Fruit fly (Drosophila melanogaster) whole organism, embryonic: ENCODE data around the gene Ugt37A2.

Experiments used
- Awh ChIP-seq: fragments of 200-800 bp; sonication (Bioruptor generic); IDR thresholded peaks from 2 replicates; pipeline ENCODE4, ENCODE4 v1.3.6; 2022; ENCODE audit warnings: missing biosample characterization, missing genetic modification characterization
- Bdp1 ChIP-seq: fragments of 200-800 bp; sonication (Bioruptor generic); optimal IDR thresholded peaks from 3 replicates; lab custom pipeline; 2016; ENCODE audit warnings: missing biosample characterization, missing genetic modification characterization
- BtbVII ChIP-seq: fragments of 200-800 bp; sonication (Bioruptor generic); optimal IDR thresholded peaks from 3 replicates; lab custom pipeline; 2017; ENCODE audit warnings: missing biosample characterization, mild to moderate bottlenecking, missing genetic modification characterization
- CG10366 ChIP-seq: fragments of 200-800 bp; sonication (Bioruptor generic); IDR thresholded peaks from 2 replicates; pipeline ENCODE4 v1.3.6; 2022; ENCODE audit warnings: missing biosample characterization, missing genetic modification characterization
- CG13123 ChIP-seq: fragments of 200-800 bp; sonication (Bioruptor generic); optimal IDR thresholded peaks from 2 replicates; lab custom pipeline; 2016; ENCODE audit warnings: missing biosample characterization, missing genetic modification characterization
- CG14050 ChIP-seq: fragments of 200-800 bp; sonication (Bioruptor generic); IDR thresholded peaks from 3 replicates; pipeline ENCODE4 v1.3.6; 2022; ENCODE audit warnings: missing biosample characterization, missing genetic modification characterization
- CG15696 ChIP-seq: fragments of 200-800 bp; sonication (Bioruptor generic); optimal IDR thresholded peaks from 2 replicates; lab custom pipeline; 2019; ENCODE audit warnings: missing biosample characterization, mild to moderate bottlenecking, missing genetic modification characterization, moderate library complexity
- CG1603 ChIP-seq: fragments of 200-800 bp; sonication (Bioruptor generic); optimal IDR thresholded peaks from 2 replicates; lab custom pipeline; 2019; ENCODE audit warnings: missing biosample characterization, mild to moderate bottlenecking, missing genetic modification characterization, moderate library complexity
- CG16813 ChIP-seq: fragments of 200-800 bp; sonication (Bioruptor generic); IDR thresholded peaks from 3 replicates; pipeline ENCODE4 v1.3.6; 2022; ENCODE audit warnings: missing biosample characterization, missing genetic modification characterization; ENCODE audit not compliant: partially characterized antibody
- CG17359 ChIP-seq: fragments of 200-800 bp; sonication (Bioruptor generic); optimal IDR thresholded peaks from 3 replicates; lab custom pipeline; 2018; ENCODE audit warnings: missing biosample characterization, mild to moderate bottlenecking, missing genetic modification characterization, moderate library complexity
- CG17802 ChIP-seq: fragments of 200-800 bp; sonication (Bioruptor generic); optimal IDR thresholded peaks from 2 replicates; lab custom pipeline; 2018; ENCODE audit warnings: missing biosample characterization, mild to moderate bottlenecking, missing genetic modification characterization, moderate library complexity
- CG17912 ChIP-seq: fragments of 200-800 bp; sonication (Bioruptor generic); optimal IDR thresholded peaks from 2 replicates; lab custom pipeline; 2018; ENCODE audit warnings: missing biosample characterization, mild to moderate bottlenecking, missing genetic modification characterization
- CG18599 ChIP-seq: fragments of 200-800 bp; sonication (Bioruptor generic); optimal IDR thresholded peaks from 3 replicates; lab custom pipeline; 2017; ENCODE audit warnings: missing biosample characterization, missing genetic modification characterization, mild to moderate bottlenecking, moderate library complexity, missing genetic modification reagents
- CG18764 ChIP-seq: fragments of 200-800 bp; sonication (Bioruptor generic); optimal IDR thresholded peaks from 3 replicates; lab custom pipeline; 2016; ENCODE audit warnings: missing biosample characterization, missing genetic modification characterization
- CG31365 ChIP-seq: fragments of 200-800 bp; sonication (Bioruptor generic); optimal IDR thresholded peaks from 2 replicates; lab custom pipeline; 2018; ENCODE audit warnings: missing biosample characterization, mild to moderate bottlenecking, missing genetic modification characterization
- CG31441 ChIP-seq: fragments of 200-800 bp; sonication (Bioruptor generic); IDR thresholded peaks from 2 replicates; pipeline ENCODE4 v1.3.6; 2022; ENCODE audit warnings: missing biosample characterization, missing genetic modification characterization
- CG3995 ChIP-seq: fragments of 200-800 bp; sonication (Bioruptor generic); optimal IDR thresholded peaks from 3 replicates; lab custom pipeline; 2016; ENCODE audit warnings: missing biosample characterization, missing genetic modification characterization
- CG4282 ChIP-seq: fragments of 200-800 bp; sonication (Bioruptor generic); optimal IDR thresholded peaks from 2 replicates; lab custom pipeline; 2016; ENCODE audit warnings: missing biosample characterization, missing genetic modification characterization
- CG7987 ChIP-seq: fragments of 200-800 bp; sonication (Bioruptor generic); optimal IDR thresholded peaks from 2 replicates; lab custom pipeline; 2018; ENCODE audit warnings: missing biosample characterization, mild to moderate bottlenecking, missing genetic modification characterization, moderate library complexity
- CG8089 ChIP-seq: fragments of 200-800 bp; sonication (Bioruptor generic); optimal IDR thresholded peaks from 3 replicates; lab custom pipeline; 2016; ENCODE audit warnings: missing biosample characterization, missing genetic modification characterization
- CG9609 ChIP-seq: fragments of 200-800 bp; sonication (Bioruptor generic); optimal IDR thresholded peaks from 3 replicates; lab custom pipeline; 2016; ENCODE audit warnings: missing biosample characterization, missing genetic modification characterization
- CG9817 ChIP-seq: fragments of 200-800 bp; sonication (Bioruptor generic); optimal IDR thresholded peaks from 2 replicates; lab custom pipeline; 2018; ENCODE audit warnings: missing biosample characterization, mild to moderate bottlenecking, missing genetic modification characterization, moderate library complexity
- CkIIα-i1 ChIP-seq: fragments of 200-800 bp; sonication (Bioruptor generic); IDR thresholded peaks from 2 replicates; pipeline ENCODE4 v1.3.6; 2022; ENCODE audit warnings: missing biosample characterization, missing genetic modification characterization
- Dbx ChIP-seq: fragments of 200-800 bp; sonication (Bioruptor generic); IDR thresholded peaks from 3 replicates; pipeline ENCODE4 v1.3.6; 2022; ENCODE audit warnings: missing biosample characterization, missing genetic modification characterization
- H2.0 ChIP-seq: fragments of 200-800 bp; sonication (Bioruptor generic); IDR thresholded peaks from 2 replicates; pipeline ENCODE4 v1.3.6; 2022; ENCODE audit warnings: missing biosample characterization, missing genetic modification characterization
- HLH54F ChIP-seq: fragments of 200-800 bp; sonication (Bioruptor generic); optimal IDR thresholded peaks from 3 replicates; lab custom pipeline; 2016; ENCODE audit warnings: missing biosample characterization, missing genetic modification characterization
- Hr3 ChIP-seq: fragments of 200-800 bp; sonication (Bioruptor generic); optimal IDR thresholded peaks from 3 replicates; lab custom pipeline; 2016; ENCODE audit warnings: missing biosample characterization, missing genetic modification characterization
- Kr ChIP-seq: fragments of 200-800 bp; sonication (Bioruptor generic); optimal IDR thresholded peaks from 2 replicates; lab custom pipeline; 2017; ENCODE audit warnings: missing biosample characterization, mild to moderate bottlenecking, missing genetic modification characterization
- NC2β ChIP-seq: fragments of 200-800 bp; sonication (Bioruptor generic); optimal IDR thresholded peaks from 2 replicates; lab custom pipeline; 2016; ENCODE audit warnings: missing biosample characterization, missing genetic modification characterization
- NK7.1 ChIP-seq: fragments of 200-800 bp; sonication (Bioruptor generic); optimal IDR thresholded peaks from 3 replicates; lab custom pipeline; 2016; ENCODE audit warnings: missing biosample characterization, missing genetic modification characterization
- NfI ChIP-seq: fragments of 200-800 bp; sonication (Bioruptor generic); optimal IDR thresholded peaks from 3 replicates; lab custom pipeline; 2018; ENCODE audit warnings: missing biosample characterization, mild to moderate bottlenecking, missing genetic modification characterization, moderate library complexity
- Pdp1 ChIP-seq, 2 experiments: fragments of 200-800 bp; sonication (Bioruptor generic); optimal IDR thresholded peaks; 3 replicates each; lab custom pipeline; 2016; ENCODE audit warnings: missing biosample characterization in 2 of 2, missing genetic modification characterization in 2 of 2, mild to moderate bottlenecking in 1 of 2, moderate library complexity in 1 of 2
- Stat92E ChIP-seq, 3 experiments: fragments of >200 bp in 2 of 3; fragments of 200-800 bp in 1 of 3; sonication (Bioruptor generic) in 1 of 3; optimal IDR thresholded peaks; 2 replicates each; lab custom pipeline; 2017 to 2019; ENCODE audit warnings: missing biosample characterization in 3 of 3, missing genetic modification characterization in 3 of 3, mild to moderate bottlenecking in 1 of 3, moderate library complexity in 1 of 3
- amos ChIP-seq: fragments of 200-800 bp; sonication (Bioruptor generic); IDR thresholded peaks from 2 replicates; pipeline ENCODE4 v1.3.6; 2022; ENCODE audit warnings: missing biosample characterization, missing genetic modification characterization; ENCODE audit not compliant: partially characterized antibody
- cwo ChIP-seq: fragments of 200-800 bp; sonication (Bioruptor generic); optimal IDR thresholded peaks from 3 replicates; lab custom pipeline; 2017; ENCODE audit warnings: missing biosample characterization, missing genetic modification characterization, mild to moderate bottlenecking, moderate library complexity, missing genetic modification reagents
- dimm ChIP-seq: fragments of 200-800 bp; sonication (Bioruptor generic); IDR thresholded peaks from 2 replicates; pipeline ENCODE4 v1.3.6; 2022; ENCODE audit warnings: missing biosample characterization, missing genetic modification characterization
- esg ChIP-seq: fragments of 200-800 bp; sonication (Bioruptor generic); conservative IDR thresholded peaks from 2 replicates; pipeline ENCODE4 v1.3.6; 2022; ENCODE audit warnings: missing biosample characterization, missing genetic modification characterization
- gcm ChIP-seq: fragments of 200-800 bp; sonication (Bioruptor generic); optimal IDR thresholded peaks from 2 replicates; lab custom pipeline; 2019; ENCODE audit warnings: missing biosample characterization, mild to moderate bottlenecking, missing genetic modification characterization, moderate library complexity
- gsb-n ChIP-seq: fragments of 200-800 bp; sonication (Bioruptor generic); optimal IDR thresholded peaks from 3 replicates; lab custom pipeline; 2018; ENCODE audit warnings: missing biosample characterization, mild to moderate bottlenecking, missing genetic modification characterization
- inv ChIP-seq: fragments of 200-800 bp; sonication (Bioruptor generic); IDR thresholded peaks from 2 replicates; pipeline ENCODE4 v1.3.6; 2022; ENCODE audit warnings: missing biosample characterization, missing genetic modification characterization; ENCODE audit not compliant: partially characterized antibody
- kah ChIP-seq: fragments of 200-800 bp; sonication (Bioruptor generic); optimal IDR thresholded peaks from 2 replicates; lab custom pipeline; 2018; ENCODE audit warnings: missing biosample characterization, mild to moderate bottlenecking, missing genetic modification characterization
- lov ChIP-seq, 2 experiments: fragments of 200-800 bp in 1 of 2; fragments of >200 bp in 1 of 2; sonication (Bioruptor generic) in 1 of 2; IDR thresholded peaks in 1 of 2; optimal IDR thresholded peaks in 1 of 2; 2 replicates in 1 of 2; 3 replicates in 1 of 2; pipeline versions ENCODE4 v1.3.6 to Lab custom; 2017 to 2022; ENCODE audit warnings: missing biosample characterization in 1 of 2, missing genetic modification characterization in 1 of 2
- oc ChIP-seq: fragments of 200-800 bp; sonication (Bioruptor generic); optimal IDR thresholded peaks from 2 replicates; lab custom pipeline; 2018; ENCODE audit warnings: missing biosample characterization, mild to moderate bottlenecking, missing genetic modification characterization, moderate library complexity
- onecut ChIP-seq: fragments of 200-800 bp; sonication (Bioruptor generic); IDR thresholded peaks from 2 replicates; pipeline ENCODE4 v1.3.6; 2022; ENCODE audit warnings: missing biosample characterization, missing genetic modification characterization
- otp ChIP-seq: fragments of 200-800 bp; sonication (Bioruptor generic); IDR thresholded peaks from 3 replicates; pipeline ENCODE4, ENCODE4 v1.3.6; 2022; ENCODE audit warnings: missing biosample characterization, missing genetic modification characterization
- pita ChIP-seq: fragments of 200-800 bp; sonication (Bioruptor generic); optimal IDR thresholded peaks from 2 replicates; lab custom pipeline; 2017; ENCODE audit warnings: missing biosample characterization, mild to moderate bottlenecking, missing genetic modification characterization
- ro ChIP-seq: fragments of 200-800 bp; sonication (Bioruptor generic); IDR thresholded peaks from 2 replicates; pipeline ENCODE4 v1.3.6; 2022; ENCODE audit warnings: missing biosample characterization, missing genetic modification characterization
- sens-2 ChIP-seq: fragments of 200-800 bp; sonication (Bioruptor generic); IDR thresholded peaks from 2 replicates; pipeline ENCODE4 v1.3.6; 2022; ENCODE audit warnings: missing biosample characterization, missing genetic modification characterization
- slp2 ChIP-seq: fragments of 200-800 bp; sonication (Bioruptor generic); optimal IDR thresholded peaks from 2 replicates; lab custom pipeline; 2016; ENCODE audit warnings: missing biosample characterization, missing genetic modification characterization

Ugt37A2 gene

DNA sequence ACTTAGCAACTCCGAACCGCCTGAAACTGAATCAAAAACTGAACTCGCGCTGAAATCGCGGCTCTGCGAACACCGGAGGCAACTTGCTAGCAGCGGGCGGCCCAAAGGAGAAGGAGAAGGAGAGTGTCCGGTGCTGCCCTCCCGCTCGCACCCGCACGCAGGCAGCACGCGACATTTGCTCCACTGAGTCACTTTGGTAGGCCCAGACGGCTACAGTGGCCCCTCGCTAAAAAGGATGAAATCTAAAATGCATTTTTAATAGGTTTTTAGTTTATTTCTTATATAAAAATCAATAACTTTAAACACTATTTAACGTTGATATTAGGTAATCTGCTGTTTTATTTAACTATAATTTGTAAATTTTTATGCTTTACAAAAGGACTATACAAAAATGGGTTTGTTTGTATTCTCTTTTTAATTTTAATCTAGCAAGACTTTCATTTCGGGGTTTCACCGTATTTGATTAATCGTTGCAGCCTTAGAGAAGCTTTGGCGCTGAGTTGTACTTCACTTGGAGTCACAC is 17.0 kb upstream of the Ugt37A2 start, which contains the start of gene Men (continued):
- TF ChIP-seq lov (optimal IDR thresholded peaks at IDR 0.05; lab: Kevin White, UChicago) (no peak), lov (GFP tag; IDR thresholded peaks at IDR 0.05; lab: Robert Waterston, UW) (no peak), sens-2 (GFP tag; lab: Robert Waterston, UW) (no peak), pita (GFP tag; lab: Kevin White, UChicago) (no peak), Hr3 (GFP tag; lab: Kevin White, UChicago) (peak; percentile 34), CG1603 (tag; lab: Kevin White, UChicago) (no peak), NK7.1 (GFP tag; lab: Kevin White, UChicago) (no peak), otp (GFP tag; lab: Robert Waterston, UW) (0 out of 3 replicates have a peak, but pooled peaks have one; percentile 9), CkIIα-i1 (GFP tag; lab: Robert Waterston, UW) (no peak), CG9609 (GFP tag; lab: Kevin White, UChicago) (no peak), CG18599 (GFP tag; lab: Kevin White, UChicago) (peak; percentile 61), CG31441 (GFP tag; lab: Robert Waterston, UW) (peak; percentile 81), NfI (peak; percentile 27), CG13123 (GFP tag; lab: Kevin White, UChicago) (no peak), CG15696 (tag; lab: Kevin White, UChicago) (peak; percentile 39), CG10366 (GFP tag; lab: Robert Waterston, UW) (peak; percentile 54), CG16813 (GFP tag; lab: Robert Waterston, UW) (no peak), HLH54F (GFP tag; lab: Kevin White, UChicago) (no peak), CG4282 (GFP tag; lab: Kevin White, UChicago) (no peak), Bdp1 (GFP tag; lab: Kevin White, UChicago) (no peak), esg (peak; percentile 41; the same call in 1 of the 2 replicates), kah (peak; percentile 16), H2.0 (GFP tag; lab: Robert Waterston, UW) (no peak), CG3995 (GFP tag; lab: Kevin White, UChicago) (no peak), amos (GFP tag; lab: Robert Waterston, UW) (no peak), CG14050 (GFP tag; lab: Robert Waterston, UW) (peak; percentile 33; the same call in 2 of the 3 replicates), gcm (GFP tag; lab: Kevin White, UChicago) (peak; percentile 47), Stat92E (GFP tag; optimal IDR thresholded peaks at IDR 0.05; lab: Kevin White, UChicago) (no peak), CG31365 (no peak), oc (tag; lab: Kevin White, UChicago) (peak; percentile 41), CG8089 (no peak), slp2 (GFP tag; lab: Kevin White, UChicago) (no peak), Awh (GFP tag; lab: Robert Waterston, UW) (0 out of 2 replicates have a peak, but pooled peaks have one; percentile 43), CG7987 (GFP tag; lab: Kevin White, UChicago) (no peak), onecut (GFP tag; lab: Robert Waterston, UW) (peak; percentile 36; the same call in 1 of the 2 replicates), CG17912 (GFP tag; lab: Kevin White, UChicago) (no peak), inv (GFP tag; lab: Robert Waterston, UW) (no peak), NC2β (no peak), gsb-n (peak; percentile 45), BtbVII (GFP tag; lab: Kevin White, UChicago) (peak; percentile 28), Kr (GFP tag; lab: Kevin White, UChicago) (no peak), CG17359 (tag; lab: Kevin White, UChicago) (peak; percentile 61), dimm (GFP tag; lab: Robert Waterston, UW) (no peak), cwo (GFP tag; lab: Kevin White, UChicago) (peak; percentile 73), ro (GFP tag; lab: Robert Waterston, UW) (peak; percentile 19; the same call in 1 of the 2 replicates), CG17802 (tag; lab: Kevin White, UChicago) (no peak), Dbx (GFP tag; lab: Robert Waterston, UW) (no peak), CG18764 (GFP tag; lab: Kevin White, UChicago) (peak; percentile 29), Pdp1 (GFP tag; optimal IDR thresholded peaks at IDR 0.05; lab: Kevin White, UChicago) (peak; percentile 4 to 18), CG9817 (tag; lab: Kevin White, UChicago) (peak; percentile 62)
